Fruit fly (Drosophila melanogaster) whole organism, pupa: ENCODE measurements around the gene CG1136.
A peak's percentile ranks its signal among the peaks of the same experiment; 100 is the strongest.

Source experiments
- CG10348 ChIP-seq: fragments of 200-800 bp; sonication (Bioruptor generic); IDR thresholded peaks from 2 replicates; pipeline ENCODE4 v1.3.6; 2022; ENCODE audit warnings: missing biosample characterization, missing genetic modification characterization
- CG12605 ChIP-seq: fragments of 200-800 bp; sonication (Bioruptor generic); IDR thresholded peaks from 2 replicates; pipeline ENCODE4 v1.3.6; 2022; ENCODE audit warnings: missing biosample characterization, missing genetic modification characterization
- CG13204 ChIP-seq: fragments of 200-800 bp; sonication (Bioruptor generic); optimal IDR thresholded peaks from 2 replicates; lab custom pipeline; 2018; ENCODE audit warnings: missing biosample characterization, mild to moderate bottlenecking, missing genetic modification characterization, moderate library complexity
- CG14655 ChIP-seq: fragments of 200-800 bp; sonication (Bioruptor generic); optimal IDR thresholded peaks from 3 replicates; lab custom pipeline; 2017; ENCODE audit warnings: mild to moderate bottlenecking, missing biosample characterization, missing genetic modification reagents, missing genetic modification characterization
- CG15710 ChIP-seq: fragments of 200-800 bp; sonication (Bioruptor generic); optimal IDR thresholded peaks from 2 replicates; lab custom pipeline; 2018; ENCODE audit warnings: missing biosample characterization, mild to moderate bottlenecking, missing genetic modification characterization, moderate library complexity
- CG17806 ChIP-seq: fragments of 200-800 bp; sonication (Bioruptor generic); optimal IDR thresholded peaks from 2 replicates; lab custom pipeline; 2018; ENCODE audit warnings: missing biosample characterization, mild to moderate bottlenecking, missing genetic modification characterization, moderate library complexity
- CG32121 ChIP-seq: fragments of 200-800 bp; sonication (Bioruptor generic); IDR thresholded peaks from 2 replicates; pipeline ENCODE4 v1.3.6; 2022; ENCODE audit warnings: missing biosample characterization, missing genetic modification characterization
- CG34367 ChIP-seq: fragments of 200-800 bp; sonication (Bioruptor generic); optimal IDR thresholded peaks from 2 replicates; lab custom pipeline; 2018; ENCODE audit warnings: missing biosample characterization, mild to moderate bottlenecking, missing genetic modification characterization
- CG4496 ChIP-seq: fragments of 200-800 bp; sonication (Bioruptor generic); IDR thresholded peaks from 3 replicates; pipeline ENCODE4 v1.3.6; 2022; ENCODE audit warnings: missing biosample characterization, missing genetic modification characterization
- CG8159 ChIP-seq: fragments of 200-800 bp; sonication (Bioruptor generic); optimal IDR thresholded peaks from 3 replicates; lab custom pipeline; 2018; ENCODE audit warnings: missing biosample characterization, mild to moderate bottlenecking, missing genetic modification characterization, moderate library complexity
- CG8301 ChIP-seq: fragments of 200-800 bp; sonication (Bioruptor generic); optimal IDR thresholded peaks from 2 replicates; lab custom pipeline; 2018; ENCODE audit warnings: missing biosample characterization, mild to moderate bottlenecking, missing genetic modification characterization
- CG9948 ChIP-seq: fragments of 200-800 bp; sonication (Bioruptor generic); optimal IDR thresholded peaks from 2 replicates; lab custom pipeline; 2018; ENCODE audit warnings: missing biosample characterization, mild to moderate bottlenecking, missing genetic modification characterization, moderate library complexity
- D1 ChIP-seq: fragments of 200-800 bp; sonication (Bioruptor generic); optimal IDR thresholded peaks from 2 replicates; lab custom pipeline; 2018; ENCODE audit warnings: missing biosample characterization, mild to moderate bottlenecking, missing genetic modification characterization, moderate library complexity
- EcR ChIP-seq: fragments of 200-800 bp; sonication (Bioruptor generic); optimal IDR thresholded peaks from 3 replicates; lab custom pipeline; 2019; ENCODE audit warnings: missing biosample characterization, missing genetic modification characterization, mild to moderate bottlenecking, moderate library complexity, missing genetic modification reagents
- Ets98B ChIP-seq: fragments of 200-800 bp; sonication (Bioruptor generic); IDR thresholded peaks from 2 replicates; pipeline ENCODE4 v1.3.6; 2022; ENCODE audit warnings: missing biosample characterization, missing genetic modification characterization
- Pif1A ChIP-seq: fragments of 200-800 bp; sonication (Bioruptor generic); optimal IDR thresholded peaks from 3 replicates; lab custom pipeline; 2016; ENCODE audit warnings: missing biosample characterization, missing genetic modification characterization
- Pif1B ChIP-seq: fragments of 200-800 bp; sonication (Bioruptor generic); optimal IDR thresholded peaks from 3 replicates; lab custom pipeline; 2016; ENCODE audit warnings: missing biosample characterization, missing genetic modification characterization
- Snoo ChIP-seq: fragments of 200-800 bp; sonication (Bioruptor generic); optimal IDR thresholded peaks from 3 replicates; lab custom pipeline; 2017; ENCODE audit warnings: missing biosample characterization, mild to moderate bottlenecking, missing genetic modification characterization, inconsistent platforms
- fd96Ca ChIP-seq: fragments of 200-800 bp; sonication (Bioruptor generic); IDR thresholded peaks from 3 replicates; pipeline ENCODE4 v1.3.6; 2022; ENCODE audit warnings: missing biosample characterization, missing genetic modification characterization
- gl ChIP-seq: fragments of 200-800 bp; sonication (Bioruptor generic); optimal IDR thresholded peaks from 2 replicates; lab custom pipeline; 2018; ENCODE audit warnings: missing biosample characterization, mild to moderate bottlenecking, missing genetic modification characterization
- rn ChIP-seq: fragments of 200-800 bp; sonication (Bioruptor generic); IDR thresholded peaks from 2 replicates; pipeline ENCODE4 v1.3.6; 2022; ENCODE audit warnings: missing biosample characterization, missing genetic modification characterization

Gene CG1136

DNA sequence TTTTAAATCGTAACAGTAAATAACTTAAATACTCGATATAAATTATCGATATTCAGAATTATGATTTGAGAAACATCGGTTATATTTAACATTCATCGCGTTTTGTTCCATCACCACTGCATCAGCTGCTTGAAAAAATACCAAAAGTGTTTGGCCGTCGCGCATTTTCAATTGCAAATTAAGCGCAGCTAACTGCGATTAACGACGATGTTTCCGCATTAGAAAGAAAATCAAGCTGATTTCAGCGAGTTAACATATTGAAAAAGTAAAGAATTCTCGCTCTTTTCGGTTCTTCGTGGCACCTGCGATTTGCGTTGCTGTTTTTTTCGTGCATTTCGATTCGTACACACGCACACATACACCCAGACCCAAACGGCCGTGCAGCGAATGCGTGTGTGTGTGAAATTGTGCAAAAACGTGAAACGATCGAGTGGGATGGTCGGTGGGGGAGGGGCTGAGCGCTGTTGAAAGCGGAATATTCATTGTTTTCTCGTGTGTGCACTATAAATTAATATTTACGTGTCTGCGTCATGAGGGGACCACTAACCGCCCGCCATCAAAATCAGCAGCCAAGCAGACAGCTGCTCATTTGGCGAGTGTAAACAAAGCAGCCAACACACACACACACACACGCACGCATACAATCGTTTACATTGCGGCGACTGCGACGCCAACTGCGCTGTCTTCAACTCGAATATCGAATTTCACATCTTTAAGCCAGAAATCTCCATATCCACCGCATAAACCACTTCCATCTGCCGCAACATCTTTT, 61.9 kb downstream of the CG1136 start, which contains the start of gene Ack:
Gene Ack, plus strand, starts transcription at position 115 of the 772 bp plus-strand sequence.
- TF ChIP-seq CG15710 (tag; lab: Kevin White, UChicago): no peak
- TF ChIP-seq Pif1B (GFP tag; lab: Kevin White, UChicago): no peak
- no peak for TF ChIP-seq Snoo
- TF ChIP-seq D1 (tag; lab: Kevin White, UChicago): no peak
- no peak for TF ChIP-seq rn (GFP tag; lab: Robert Waterston, UW)
- peak; percentile 22; the same call in 1 of the 2 replicates for TF ChIP-seq CG32121 (GFP tag; lab: Robert Waterston, UW)
- TF ChIP-seq CG4496 (GFP tag; lab: Robert Waterston, UW): no peak
- TF ChIP-seq CG34367: no peak
- TF ChIP-seq CG13204 (GFP tag; lab: Kevin White, UChicago): peak; percentile 17
- TF ChIP-seq, all 21 proteins: peak for 2

DNA sequence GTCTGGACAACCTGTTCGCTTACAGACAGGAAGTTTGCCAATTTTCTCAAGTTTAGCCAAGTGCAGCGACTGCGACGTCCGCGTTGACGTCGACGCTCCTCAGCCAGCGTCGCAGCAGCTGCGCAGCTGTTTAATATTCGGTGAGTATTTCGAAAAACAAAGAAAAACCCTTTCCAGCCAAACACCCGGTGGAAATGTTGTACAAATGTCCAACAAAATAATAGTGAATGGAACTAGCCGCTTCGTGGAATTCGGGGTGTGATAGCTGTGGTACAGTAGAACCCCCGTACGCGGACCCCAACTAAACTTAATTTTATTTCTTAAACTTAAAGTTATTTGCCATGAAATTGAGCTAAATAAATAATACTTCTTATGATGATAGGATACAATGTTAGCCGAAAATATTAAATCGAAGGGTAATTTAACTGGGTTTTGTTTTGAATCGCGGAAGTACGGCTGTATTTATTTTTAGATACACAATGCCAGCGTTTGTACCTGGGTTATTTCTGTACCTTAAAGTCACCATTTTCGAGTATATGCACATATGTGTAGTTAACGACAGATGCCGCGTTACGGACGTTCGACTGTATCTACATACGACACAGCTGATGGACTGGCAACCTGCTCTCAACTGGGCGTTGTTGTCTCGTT, 62.6 kb downstream of the CG1136 start:
- TF ChIP-seq rn (GFP tag; lab: Robert Waterston, UW) (no peak), gl (tag; lab: Kevin White, UChicago) (peak; percentile 15), CG8301 (tag; lab: Kevin White, UChicago) (peak; percentile 79), CG9948 (tag; lab: Kevin White, UChicago) (peak; percentile 63), CG15710 (tag; lab: Kevin White, UChicago) (peak; percentile 69), CG14655 (GFP tag; lab: Kevin White, UChicago) (peak; percentile 79), Ets98B (GFP tag; lab: Robert Waterston, UW) (peak; percentile 61), EcR (GFP tag; lab: Kevin White, UChicago) (no peak), Pif1B (GFP tag; lab: Kevin White, UChicago) (peak; percentile 41), CG8159 (tag; lab: Kevin White, UChicago) (peak; percentile 66), CG17806 (tag; lab: Kevin White, UChicago) (peak; percentile 31), fd96Ca (GFP tag; lab: Robert Waterston, UW) (peak; percentile 55; the same call in 1 of the 3 replicates), CG32121 (GFP tag; lab: Robert Waterston, UW) (peak; percentile 48), CG10348 (GFP tag; lab: Robert Waterston, UW) (no peak), CG12605 (no peak), CG4496 (GFP tag; lab: Robert Waterston, UW) (peak; percentile 59; the same call in 1 of the 3 replicates), Snoo (peak; percentile 58), D1 (tag; lab: Kevin White, UChicago) (no peak), CG34367 (peak; percentile 41), CG13204 (GFP tag; lab: Kevin White, UChicago) (peak; percentile 39), Pif1A (GFP tag; lab: Kevin White, UChicago) (peak; percentile 81)
